Worm (Caenorhabditis elegans) whole organism, late embryonic: ENCODE measurements around the gene acs-17.
A peak's percentile ranks its signal among the peaks of the same experiment; 100 is the strongest.

ENCODE experiments used
- C38D4.7 ChIP-seq: fragments of 200-800 bp; sonication (Bioruptor generic); optimal IDR thresholded peaks from 2 replicates; lab custom pipeline; 2018; ENCODE audit warnings: mild to moderate bottlenecking, missing genetic modification characterization, moderate library complexity, missing compliant biosample characterization
- K09A11.1 ChIP-seq: sonication (generic microtip); optimal IDR thresholded peaks from 2 replicates; lab custom pipeline; 2017; ENCODE audit warnings: antibody characterized with exemption, mild to moderate bottlenecking, missing genetic modification characterization, missing compliant biosample characterization; ENCODE audit not compliant: insufficient read depth
- T23F11.4 ChIP-seq: fragments of 200-800 bp; sonication (Bioruptor generic); optimal IDR thresholded peaks from 2 replicates; lab custom pipeline; 2018; ENCODE audit warnings: mild to moderate bottlenecking, missing genetic modification characterization, missing compliant biosample characterization
- Y22D7AL.16 ChIP-seq: sonication (generic microtip); optimal IDR thresholded peaks from 2 replicates; lab custom pipeline; 2016; ENCODE audit warnings: missing genetic modification characterization, missing compliant biosample characterization
- ahr-1 ChIP-seq: sonication (generic microtip); optimal IDR thresholded peaks from 2 replicates; lab custom pipeline; 2016; ENCODE audit warnings: missing genetic modification characterization, missing compliant biosample characterization
- ama-1 ChIP-seq: fragments of 150-350 bp; optimal IDR thresholded peaks from 2 replicates; lab custom pipeline; 2014
- ceh-19 ChIP-seq: fragments of 200-800 bp; sonication (Bioruptor generic); optimal IDR thresholded peaks from 2 replicates; lab custom pipeline; 2018; ENCODE audit warnings: mild to moderate bottlenecking, missing genetic modification characterization, missing compliant biosample characterization
- ceh-2 ChIP-seq: sonication (generic microtip); optimal IDR thresholded peaks from 2 replicates; lab custom pipeline; 2016; ENCODE audit warnings: missing genotype, missing genetic modification characterization, missing compliant biosample characterization
- ceh-22 ChIP-seq: sonication (generic microtip); optimal IDR thresholded peaks from 2 replicates; lab custom pipeline; 2017; ENCODE audit warnings: missing biosample characterization, missing genetic modification characterization
- ceh-30 ChIP-seq: fragments of 150-350 bp; optimal IDR thresholded peaks from 2 replicates; lab custom pipeline; 2014; ENCODE audit warnings: missing biosample characterization, missing genetic modification characterization
- ceh-31 ChIP-seq: sonication (generic microtip); optimal IDR thresholded peaks from 2 replicates; lab custom pipeline; 2016; ENCODE audit warnings: missing genetic modification characterization, missing compliant biosample characterization
- ceh-34 ChIP-seq: sonication (generic microtip); optimal IDR thresholded peaks from 2 replicates; lab custom pipeline; 2016; ENCODE audit warnings: mild to moderate bottlenecking, missing genetic modification characterization, missing compliant biosample characterization
- ceh-48 ChIP-seq: sonication (generic microtip); optimal IDR thresholded peaks from 2 replicates; lab custom pipeline; 2016; ENCODE audit warnings: missing genetic modification characterization, inconsistent platforms, missing compliant biosample characterization
- ceh-6 ChIP-seq: fragments of 200-800 bp; sonication (Bioruptor generic); optimal IDR thresholded peaks from 2 replicates; lab custom pipeline; 2018; ENCODE audit warnings: mild to moderate bottlenecking, missing genetic modification characterization, missing compliant biosample characterization
- ceh-9 ChIP-seq: sonication (generic microtip); optimal IDR thresholded peaks from 2 replicates; lab custom pipeline; 2016; ENCODE audit warnings: mild to moderate bottlenecking, missing genetic modification characterization, inconsistent platforms, missing compliant biosample characterization
- dmd-4 ChIP-seq: sonication (generic microtip); optimal IDR thresholded peaks from 2 replicates; lab custom pipeline; 2016; ENCODE audit warnings: borderline replicate concordance, missing genetic modification characterization, missing compliant biosample characterization
- dve-1 ChIP-seq: sonication (generic microtip); optimal IDR thresholded peaks from 2 replicates; lab custom pipeline; 2017; ENCODE audit warnings: antibody characterized with exemption, mild to moderate bottlenecking, missing genetic modification characterization, missing compliant biosample characterization
- elt-2 ChIP-seq: sonication (generic microtip); optimal IDR thresholded peaks from 2 replicates; lab custom pipeline; 2016; ENCODE audit warnings: missing genetic modification reagents, missing genetic modification characterization, missing compliant biosample characterization
- elt-4 ChIP-seq: sonication (generic microtip); optimal IDR thresholded peaks from 2 replicates; lab custom pipeline; 2016; ENCODE audit warnings: missing genetic modification characterization, missing compliant biosample characterization
- ets-4 ChIP-seq: sonication (generic microtip); optimal IDR thresholded peaks from 2 replicates; lab custom pipeline; 2016; ENCODE audit warnings: missing genetic modification characterization, missing compliant biosample characterization
- fkh-10 ChIP-seq: fragments of 150-350 bp; optimal IDR thresholded peaks from 2 replicates; lab custom pipeline; 2014; ENCODE audit warnings: missing biosample characterization, missing genetic modification reagents, missing genetic modification characterization
- fkh-6 ChIP-seq: sonication (generic microtip); optimal IDR thresholded peaks from 2 replicates; lab custom pipeline; 2016; ENCODE audit warnings: missing genetic modification characterization, missing compliant biosample characterization
- hlh-13 ChIP-seq: fragments of 200-800 bp; sonication (Bioruptor generic); optimal IDR thresholded peaks from 2 replicates; lab custom pipeline; 2018; ENCODE audit warnings: mild to moderate bottlenecking, missing genetic modification characterization, missing compliant biosample characterization
- hlh-15 ChIP-seq: sonication (generic microtip); optimal IDR thresholded peaks from 2 replicates; lab custom pipeline; 2016; ENCODE audit warnings: missing genetic modification characterization, missing compliant biosample characterization
- hlh-30 ChIP-seq: sonication (generic microtip); optimal IDR thresholded peaks from 2 replicates; lab custom pipeline; 2017; ENCODE audit warnings: antibody characterized with exemption, missing genetic modification characterization, missing compliant biosample characterization; ENCODE audit not compliant: insufficient read depth
- lim-6 ChIP-seq: sonication (generic microtip); optimal IDR thresholded peaks from 2 replicates; lab custom pipeline; 2016; ENCODE audit warnings: missing genetic modification characterization, missing compliant biosample characterization
- lin-11 ChIP-seq: fragments of 200-800 bp; sonication (Bioruptor generic); optimal IDR thresholded peaks from 2 replicates; lab custom pipeline; 2018; ENCODE audit warnings: mild to moderate bottlenecking, missing genetic modification characterization, missing compliant biosample characterization
- madf-2 ChIP-seq: sonication (generic microtip); optimal IDR thresholded peaks from 2 replicates; lab custom pipeline; 2017; ENCODE audit warnings: missing genetic modification characterization, missing compliant biosample characterization
- nfya-1 ChIP-seq: sonication (generic microtip); optimal IDR thresholded peaks from 2 replicates; lab custom pipeline; 2017; ENCODE audit warnings: missing genetic modification characterization, mild to moderate bottlenecking, missing compliant biosample characterization, antibody characterized with exemption, moderate library complexity
- nhr-11 ChIP-seq: fragments of 150-350 bp; optimal IDR thresholded peaks from 2 replicates; lab custom pipeline; 2014; ENCODE audit warnings: missing biosample characterization, missing genetic modification characterization
- nhr-232 ChIP-seq: sonication (generic microtip); optimal IDR thresholded peaks from 2 replicates; lab custom pipeline; 2016; ENCODE audit warnings: missing genetic modification characterization, missing compliant biosample characterization
- npax-4 ChIP-seq: sonication (generic microtip); optimal IDR thresholded peaks from 2 replicates; lab custom pipeline; 2016; ENCODE audit warnings: missing genetic modification characterization, missing compliant biosample characterization
- pax-1 ChIP-seq: fragments of 150-350 bp; optimal IDR thresholded peaks from 2 replicates; lab custom pipeline; 2014; ENCODE audit warnings: missing biosample characterization, missing genetic modification characterization
- pha-4 ChIP-seq: fragments of 150-350 bp; optimal IDR thresholded peaks from 2 replicates; lab custom pipeline; 2018; ENCODE audit warnings: missing biosample characterization, missing genetic modification reagents, missing genetic modification characterization
- pqm-1 ChIP-seq: sonication (generic microtip); optimal IDR thresholded peaks from 2 replicates; lab custom pipeline; 2016; ENCODE audit warnings: missing genetic modification characterization, missing compliant biosample characterization
- pros-1 ChIP-seq: fragments of 150-350 bp; optimal IDR thresholded peaks from 2 replicates; lab custom pipeline; 2014; ENCODE audit warnings: missing biosample characterization, missing genetic modification reagents, missing genetic modification characterization
- rnt-1 ChIP-seq: sonication (generic microtip); optimal IDR thresholded peaks from 2 replicates; lab custom pipeline; 2016; ENCODE audit warnings: missing genetic modification characterization, missing compliant biosample characterization
- sdc-2 ChIP-seq: sonication (generic microtip); optimal IDR thresholded peaks from 2 replicates; lab custom pipeline; 2016; ENCODE audit warnings: missing genotype, missing genetic modification characterization, missing compliant biosample characterization
- sox-2 ChIP-seq: fragments of 200-800 bp; sonication (Bioruptor generic); IDR thresholded peaks from 2 replicates; pipeline ENCODE4 v1.3.6; 2022; ENCODE audit warnings: missing genetic modification reagents, missing genetic modification characterization, missing compliant biosample characterization
- sox-4 ChIP-seq: sonication (generic microtip); optimal IDR thresholded peaks from 2 replicates; lab custom pipeline; 2017; ENCODE audit warnings: mild to moderate bottlenecking, missing genetic modification characterization, inconsistent platforms, missing compliant biosample characterization
- tbx-2 ChIP-seq: sonication (generic microtip); optimal IDR thresholded peaks from 2 replicates; lab custom pipeline; 2016; ENCODE audit warnings: missing genetic modification characterization, missing compliant biosample characterization
- ttx-3 ChIP-seq: sonication (generic microtip); optimal IDR thresholded peaks from 2 replicates; lab custom pipeline; 2016; ENCODE audit warnings: missing genetic modification reagents, missing genetic modification characterization, missing compliant biosample characterization
- unc-42 ChIP-seq: sonication (generic microtip); optimal IDR thresholded peaks from 2 replicates; lab custom pipeline; 2016; ENCODE audit warnings: missing genotype, missing genetic modification characterization, missing compliant biosample characterization

Gene acs-17

DNA sequence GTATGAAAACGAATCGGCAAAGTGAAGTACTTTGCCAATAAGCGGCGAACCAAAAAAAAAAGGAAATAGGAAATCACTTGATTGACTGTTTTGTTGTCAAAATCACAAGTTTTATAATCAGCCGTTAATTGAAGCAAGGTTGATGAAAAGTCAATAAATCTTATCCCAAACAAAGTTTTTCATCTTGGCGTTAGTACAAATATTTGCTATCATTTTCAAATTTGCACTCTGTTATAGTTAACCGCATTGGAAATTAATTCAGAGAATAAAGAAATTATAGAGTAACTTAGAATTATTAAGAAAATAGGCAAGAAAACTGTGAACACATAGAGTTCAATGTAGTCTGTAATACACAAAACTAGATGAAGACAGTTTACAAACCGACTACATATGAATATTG, at the start of gene acs-17:
Gene acs-17, minus strand, starts transcription at position 23 of the 400 bp plus-strand sequence.
- no peak for TF ChIP-seq ahr-1 (tag; lab: Kevin White, UChicago)
- no peak for TF ChIP-seq K09A11.1 (tag; lab: Kevin White, UChicago)
- no peak for TF ChIP-seq nhr-11 (tag; lab: Kevin White, UChicago)
- no peak for TF ChIP-seq ceh-6 (GFP tag; lab: Kevin White, UChicago)
- no peak for TF ChIP-seq T23F11.4 (GFP tag; lab: Kevin White, UChicago)
- TF ChIP-seq madf-2 (tag; lab: Kevin White, UChicago): no peak
- no peak for TF ChIP-seq ceh-19 (GFP tag; lab: Kevin White, UChicago)
- TF ChIP-seq sox-4 (tag; lab: Kevin White, UChicago): no peak
- no peak for TF ChIP-seq hlh-13 (GFP tag; lab: Kevin White, UChicago)
- no peak for TF ChIP-seq dmd-4
- no peak for TF ChIP-seq C38D4.7 (GFP tag; lab: Kevin White, UChicago)
- TF ChIP-seq ama-1 (lab: Kevin White, UChicago): no peak
- TF ChIP-seq Y22D7AL.16 (tag; lab: Kevin White, UChicago): no peak
- TF ChIP-seq ceh-22 (tag; lab: Kevin White, UChicago): no peak
- no peak for TF ChIP-seq pax-1
- no peak for TF ChIP-seq ceh-30 (tag; lab: Kevin White, UChicago)
- no peak for TF ChIP-seq unc-42 (tag; lab: Kevin White, UChicago)
- TF ChIP-seq, all 69 proteins: peak for 0

- TF ChIP-seq tbx-2 (tag; lab: Kevin White, UChicago) (no peak), sox-2 (GFP tag; lab: Robert Waterston, UW) (peak; percentile 66)
Observed at ce11 chrX:5994004-5994403, 49.7 kb upstream of the acs-17 start.

ce11 chrX:5992770-5993169, 48.5 kb upstream of the acs-17 start, which contains the start of gene F22F4.5:
TSS of gene F22F4.5 (minus strand) at chrX:5992870.
- no peak for TF ChIP-seq ceh-34 (tag; lab: Kevin White, UChicago)
- no peak for TF ChIP-seq hlh-15 (tag; lab: Kevin White, UChicago)
- no peak for TF ChIP-seq npax-4 (tag; lab: Kevin White, UChicago)
- no peak for TF ChIP-seq fkh-6
- no peak for TF ChIP-seq ceh-19 (GFP tag; lab: Kevin White, UChicago)

- no peak for TF ChIP-seq hlh-30
- no peak for TF ChIP-seq lim-6 (tag; lab: Kevin White, UChicago)
- TF ChIP-seq ceh-6 (GFP tag; lab: Kevin White, UChicago): no peak
- no peak for TF ChIP-seq pqm-1 (tag; lab: Kevin White, UChicago)
- TF ChIP-seq ama-1 (lab: Kevin White, UChicago): no peak
- no peak for TF ChIP-seq sox-4 (tag; lab: Kevin White, UChicago)
- TF ChIP-seq unc-42 (tag; lab: Kevin White, UChicago): no peak
- TF ChIP-seq ceh-31: no peak
- no peak for TF ChIP-seq lin-11
- TF ChIP-seq dmd-4: no peak
- TF ChIP-seq ceh-9 (tag; lab: Kevin White, UChicago): no peak
- no peak for TF ChIP-seq fkh-10
- no peak for TF ChIP-seq tbx-2 (tag; lab: Kevin White, UChicago)
- no peak for TF ChIP-seq rnt-1
- TF ChIP-seq nhr-232: no peak
Observed at ce11 chrX:5987910-5988309, 43.6 kb upstream of the acs-17 start.

DNA sequence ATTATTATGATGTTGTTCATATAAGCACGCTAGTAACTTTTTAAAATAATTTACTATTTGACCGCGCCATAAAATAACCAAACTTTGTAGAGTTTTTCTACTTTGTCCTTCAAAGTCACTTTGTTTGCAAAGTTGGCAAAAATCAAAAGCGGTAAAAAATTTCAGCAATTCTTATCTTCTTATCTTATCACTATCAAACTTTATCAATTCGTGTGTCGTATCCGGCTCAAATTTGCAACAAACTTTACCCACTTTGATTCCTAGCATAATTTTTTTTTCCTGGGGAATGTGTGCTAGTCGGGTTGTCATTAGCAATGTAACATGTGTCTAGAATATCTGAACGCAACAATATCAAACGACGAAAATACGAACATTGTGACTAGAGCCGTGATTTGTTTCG, 41.4 kb upstream of the acs-17 start:
- TF ChIP-seq ceh-48 (no peak), elt-2 (peak; percentile 72)

ce11 chrX:5984581-5985039, 40.3 kb upstream of the acs-17 start, which contains the start of gene klp-13:
TSS of gene klp-13 (plus strand) at chrX:5984989.
- TF ChIP-seq dve-1 (tag; lab: Kevin White, UChicago): peak; percentile 13
- no peak for TF ChIP-seq ttx-3 (tag; lab: Kevin White, UChicago)
- TF ChIP-seq pros-1: peak; percentile 74
- TF ChIP-seq pqm-1 (tag; lab: Kevin White, UChicago): peak; percentile 41
- TF ChIP-seq dmd-4: peak; percentile 78
- peak; percentile 81 for TF ChIP-seq nfya-1 (tag; lab: Kevin White, UChicago)
- TF ChIP-seq elt-2: peak; percentile 9
- TF ChIP-seq ets-4: peak; percentile 45
- TF ChIP-seq sdc-2 (tag; lab: Kevin White, UChicago): peak; percentile 69
- peak; percentile 78 for TF ChIP-seq hlh-30
- TF ChIP-seq lin-11: no peak
- TF ChIP-seq elt-4 (tag; lab: Kevin White, UChicago): no peak
- TF ChIP-seq pax-1: peak; percentile 77
- TF ChIP-seq ceh-19 (GFP tag; lab: Kevin White, UChicago): peak; percentile 68
- TF ChIP-seq lim-6 (tag; lab: Kevin White, UChicago): peak; percentile 27
- TF ChIP-seq ceh-2 (tag; lab: Kevin White, UChicago): peak; percentile 49
- no peak for TF ChIP-seq pha-4 (tag; lab: Kevin White, UChicago)
- TF ChIP-seq Y22D7AL.16 (tag; lab: Kevin White, UChicago): no peak
